Fruit fly (Drosophila melanogaster) whole organism, embryonic: ENCODE data around the gene Fdh.

Experiments used
- Antp ChIP-seq: fragments of 200-800 bp; sonication (Bioruptor generic); optimal IDR thresholded peaks from 3 replicates; lab custom pipeline; 2016; ENCODE audit warnings: missing biosample characterization, missing genetic modification characterization
- Bteb2 ChIP-seq: fragments of 200-800 bp; sonication (Bioruptor generic); optimal IDR thresholded peaks from 2 replicates; lab custom pipeline; 2016; ENCODE audit warnings: missing biosample characterization, missing genetic modification characterization
- CG11696 ChIP-seq: fragments of 200-800 bp; sonication (Bioruptor generic); IDR thresholded peaks from 2 replicates; pipeline ENCODE4 v1.3.6; 2022; ENCODE audit warnings: missing biosample characterization, missing genetic modification characterization
- CG13123 ChIP-seq: fragments of 200-800 bp; sonication (Bioruptor generic); optimal IDR thresholded peaks from 2 replicates; lab custom pipeline; 2016; ENCODE audit warnings: missing biosample characterization, missing genetic modification characterization
- CG14710 ChIP-seq: fragments of 200-800 bp; sonication (Bioruptor generic); optimal IDR thresholded peaks from 3 replicates; lab custom pipeline; 2019; ENCODE audit warnings: missing biosample characterization, mild to moderate bottlenecking, missing genetic modification characterization, moderate library complexity
- CG1529 ChIP-seq: fragments of 200-800 bp; sonication (Bioruptor generic); optimal IDR thresholded peaks from 3 replicates; lab custom pipeline; 2018; ENCODE audit warnings: missing biosample characterization, missing genetic modification characterization
- CG16863 ChIP-seq: fragments of 200-800 bp; sonication (Bioruptor generic); optimal IDR thresholded peaks from 3 replicates; lab custom pipeline; 2016; ENCODE audit warnings: missing biosample characterization, missing genetic modification characterization
- CG18599 ChIP-seq: fragments of 200-800 bp; sonication (Bioruptor generic); optimal IDR thresholded peaks from 3 replicates; lab custom pipeline; 2017; ENCODE audit warnings: missing biosample characterization, missing genetic modification characterization, mild to moderate bottlenecking, moderate library complexity, missing genetic modification reagents
- CG32772 ChIP-seq: fragments of 200-800 bp; sonication (Bioruptor generic); IDR thresholded peaks from 2 replicates; pipeline ENCODE4 v1.3.6; 2022; ENCODE audit warnings: missing biosample characterization, missing genetic modification characterization
- CG33213 ChIP-seq: fragments of 200-800 bp; sonication (Bioruptor generic); optimal IDR thresholded peaks from 3 replicates; lab custom pipeline; 2016; ENCODE audit warnings: missing biosample characterization, missing genetic modification characterization
- CG4820 ChIP-seq: fragments of 200-800 bp; sonication (Bioruptor generic); optimal IDR thresholded peaks from 3 replicates; lab custom pipeline; 2016; ENCODE audit warnings: missing biosample characterization, missing genetic modification characterization
- CG5180 ChIP-seq: fragments of 200-800 bp; sonication (Bioruptor generic); optimal IDR thresholded peaks from 3 replicates; lab custom pipeline; 2017; ENCODE audit warnings: missing biosample characterization, missing genetic modification characterization, mild to moderate bottlenecking, moderate library complexity, missing genetic modification reagents
- CG6254 ChIP-seq: fragments of 200-800 bp; sonication (Bioruptor generic); optimal IDR thresholded peaks from 3 replicates; lab custom pipeline; 2017; ENCODE audit warnings: mild to moderate bottlenecking, missing biosample characterization, missing genetic modification reagents, missing genetic modification characterization
- CG6683 ChIP-seq: fragments of 200-800 bp; sonication (Bioruptor generic); optimal IDR thresholded peaks from 2 replicates; lab custom pipeline; 2017; ENCODE audit warnings: missing biosample characterization, mild to moderate bottlenecking, missing genetic modification characterization, missing genetic modification reagents
- CG6689 ChIP-seq: fragments of 200-800 bp; sonication (Bioruptor generic); IDR thresholded peaks from 2 replicates; pipeline ENCODE4 v1.3.6; 2022; ENCODE audit warnings: missing biosample characterization, missing genetic modification characterization
- CG6813 ChIP-seq: fragments of 200-800 bp; sonication (Bioruptor generic); optimal IDR thresholded peaks from 2 replicates; lab custom pipeline; 2017; ENCODE audit warnings: missing biosample characterization, missing genetic modification characterization, mild to moderate bottlenecking, moderate library complexity, missing genetic modification reagents
- CG6854 ChIP-seq: fragments of 200-800 bp; sonication (Bioruptor generic); optimal IDR thresholded peaks from 3 replicates; lab custom pipeline; 2017; ENCODE audit warnings: missing biosample characterization, mild to moderate bottlenecking, missing genetic modification characterization
- CG7839 ChIP-seq: fragments of 200-800 bp; sonication (Bioruptor generic); optimal IDR thresholded peaks from 3 replicates; lab custom pipeline; 2018; ENCODE audit warnings: missing biosample characterization, mild to moderate bottlenecking, missing genetic modification characterization, moderate library complexity
- CG8765 ChIP-seq: fragments of 200-800 bp; sonication (Bioruptor generic); IDR thresholded peaks from 2 replicates; pipeline ENCODE4 v1.3.6; 2022; ENCODE audit warnings: missing biosample characterization, missing genetic modification characterization
- CG8944 ChIP-seq: fragments of 200-800 bp; sonication (Bioruptor generic); optimal IDR thresholded peaks from 3 replicates; lab custom pipeline; 2016; ENCODE audit warnings: missing biosample characterization, missing genetic modification characterization
- CG9727 ChIP-seq: fragments of 200-800 bp; sonication (Bioruptor generic); optimal IDR thresholded peaks from 3 replicates; lab custom pipeline; 2017; ENCODE audit warnings: missing biosample characterization, mild to moderate bottlenecking, missing genetic modification characterization
- CG9797 ChIP-seq: fragments of 200-800 bp; sonication (Bioruptor generic); optimal IDR thresholded peaks from 3 replicates; lab custom pipeline; 2018; ENCODE audit warnings: missing biosample characterization, mild to moderate bottlenecking, missing genetic modification characterization
- CkIIα-i1 ChIP-seq: fragments of 200-800 bp; sonication (Bioruptor generic); IDR thresholded peaks from 2 replicates; pipeline ENCODE4 v1.3.6; 2022; ENCODE audit warnings: missing biosample characterization, missing genetic modification characterization
- HmgD ChIP-seq: fragments of 200-800 bp; sonication (Bioruptor generic); optimal IDR thresholded peaks from 3 replicates; lab custom pipeline; 2016; ENCODE audit warnings: missing biosample characterization, missing genetic modification characterization
- Myb ChIP-seq: fragments of 200-800 bp; sonication (Bioruptor generic); optimal IDR thresholded peaks from 2 replicates; lab custom pipeline; 2016; ENCODE audit warnings: missing biosample characterization, missing genetic modification characterization
- NC2α ChIP-seq: fragments of 200-800 bp; sonication (Bioruptor generic); optimal IDR thresholded peaks from 2 replicates; lab custom pipeline; 2016; ENCODE audit warnings: missing biosample characterization, missing genetic modification characterization
- Neu2 ChIP-seq: fragments of 200-800 bp; sonication (Bioruptor generic); optimal IDR thresholded peaks from 3 replicates; lab custom pipeline; 2016; ENCODE audit warnings: missing biosample characterization, missing genetic modification characterization, borderline replicate concordance
- Nf-YB ChIP-seq: fragments of 200-800 bp; sonication (Bioruptor generic); optimal IDR thresholded peaks from 3 replicates; lab custom pipeline; 2019; ENCODE audit warnings: missing biosample characterization, mild to moderate bottlenecking, missing genetic modification characterization, moderate library complexity
- Optix ChIP-seq: fragments of 200-800 bp; sonication (Bioruptor generic); IDR thresholded peaks from 3 replicates; pipeline ENCODE4 v1.3.6; 2022; ENCODE audit warnings: missing biosample characterization, missing genetic modification characterization
- Side ChIP-seq: fragments of 200-800 bp; sonication (Bioruptor generic); optimal IDR thresholded peaks from 2 replicates; lab custom pipeline; 2016; ENCODE audit warnings: missing biosample characterization, missing genetic modification characterization
- Sry-δ ChIP-seq: fragments of 200-800 bp; sonication (Bioruptor generic); optimal IDR thresholded peaks from 2 replicates; lab custom pipeline; 2016; ENCODE audit warnings: missing biosample characterization, missing genetic modification characterization
- bigmax ChIP-seq: fragments of 200-800 bp; sonication (Bioruptor generic); optimal IDR thresholded peaks from 2 replicates; lab custom pipeline; 2018; ENCODE audit warnings: missing biosample characterization, mild to moderate bottlenecking, missing genetic modification characterization
- crol ChIP-seq: fragments of 200-800 bp; sonication (Bioruptor generic); IDR thresholded peaks from 2 replicates; pipeline ENCODE4 v1.3.6; 2022; ENCODE audit warnings: missing biosample characterization, missing genetic modification characterization
- da ChIP-seq: fragments of 200-800 bp; sonication (Bioruptor generic); optimal IDR thresholded peaks from 2 replicates; lab custom pipeline; 2016; ENCODE audit warnings: missing biosample characterization, missing genetic modification characterization
- dimm ChIP-seq: fragments of 200-800 bp; sonication (Bioruptor generic); IDR thresholded peaks from 2 replicates; pipeline ENCODE4 v1.3.6; 2022; ENCODE audit warnings: missing biosample characterization, missing genetic modification characterization
- ems ChIP-seq: fragments of 200-800 bp; sonication (Bioruptor generic); optimal IDR thresholded peaks from 3 replicates; lab custom pipeline; 2016; ENCODE audit warnings: missing biosample characterization, missing genetic modification characterization
- gcm ChIP-seq: fragments of 200-800 bp; sonication (Bioruptor generic); optimal IDR thresholded peaks from 2 replicates; lab custom pipeline; 2019; ENCODE audit warnings: missing biosample characterization, mild to moderate bottlenecking, missing genetic modification characterization, moderate library complexity
- gt ChIP-seq: fragments of 200-800 bp; sonication (Bioruptor generic); IDR thresholded peaks from 2 replicates; pipeline ENCODE4 v1.3.6; 2022; ENCODE audit warnings: missing biosample characterization, missing genetic modification characterization
- hkb ChIP-seq, 2 experiments: fragments of 200-800 bp in 1 of 2; fragments of >200 bp in 1 of 2; sonication (Bioruptor generic) in 1 of 2; IDR thresholded peaks in 1 of 2; optimal IDR thresholded peaks in 1 of 2; 2 replicates each; pipeline versions ENCODE4 v1.3.6 to Lab custom; 2017 to 2022; ENCODE audit warnings: missing biosample characterization in 1 of 2, missing genetic modification characterization in 1 of 2
- nom ChIP-seq: fragments of 200-800 bp; sonication (Bioruptor generic); optimal IDR thresholded peaks from 2 replicates; lab custom pipeline; 2017; ENCODE audit warnings: missing biosample characterization, missing genetic modification characterization, mild to moderate bottlenecking, moderate library complexity, missing genetic modification reagents
- odd ChIP-seq: fragments of 200-800 bp; sonication (Bioruptor generic); optimal IDR thresholded peaks from 2 replicates; lab custom pipeline; 2017; ENCODE audit warnings: missing biosample characterization, mild to moderate bottlenecking, missing genetic modification characterization
- org-1 ChIP-seq: fragments of 200-800 bp; sonication (Bioruptor generic); optimal IDR thresholded peaks from 2 replicates; lab custom pipeline; 2017; ENCODE audit warnings: missing biosample characterization, missing genetic modification characterization
- sisA ChIP-seq: fragments of 200-800 bp; sonication (Bioruptor generic); IDR thresholded peaks from 2 replicates; pipeline ENCODE4 v1.3.6; 2022; ENCODE audit warnings: missing biosample characterization, missing genetic modification characterization
- twi ChIP-seq: fragments of 200-800 bp; optimal IDR thresholded peaks from 2 replicates; lab custom pipeline; 2019; ENCODE audit warnings: missing biosample characterization, mild to moderate bottlenecking, missing genetic modification characterization, moderate library complexity
- usp ChIP-seq: fragments of >200 bp; optimal IDR thresholded peaks from 2 replicates; lab custom pipeline; 2017; ENCODE audit warnings: missing biosample characterization, missing genetic modification characterization
- vnd ChIP-seq: fragments of 200-800 bp; sonication (Bioruptor generic); IDR thresholded peaks from 3 replicates; pipeline ENCODE4 v1.3.6; 2022; ENCODE audit warnings: missing biosample characterization, missing genetic modification characterization; ENCODE audit not compliant: partially characterized antibody
- wdn ChIP-seq: fragments of 200-800 bp; sonication (Bioruptor generic); IDR thresholded peaks from 2 replicates; pipeline ENCODE4 v1.3.6; 2022; ENCODE audit warnings: missing biosample characterization, missing genetic modification characterization
- wor ChIP-seq: fragments of 200-800 bp; sonication (Bioruptor generic); IDR thresholded peaks from 2 replicates; pipeline ENCODE4 v1.3.6; 2022; ENCODE audit warnings: missing biosample characterization, missing genetic modification characterization
- yki ChIP-seq: fragments of >200 bp; optimal IDR thresholded peaks from 3 replicates; lab custom pipeline; 2018

The Fdh gene

DNA sequence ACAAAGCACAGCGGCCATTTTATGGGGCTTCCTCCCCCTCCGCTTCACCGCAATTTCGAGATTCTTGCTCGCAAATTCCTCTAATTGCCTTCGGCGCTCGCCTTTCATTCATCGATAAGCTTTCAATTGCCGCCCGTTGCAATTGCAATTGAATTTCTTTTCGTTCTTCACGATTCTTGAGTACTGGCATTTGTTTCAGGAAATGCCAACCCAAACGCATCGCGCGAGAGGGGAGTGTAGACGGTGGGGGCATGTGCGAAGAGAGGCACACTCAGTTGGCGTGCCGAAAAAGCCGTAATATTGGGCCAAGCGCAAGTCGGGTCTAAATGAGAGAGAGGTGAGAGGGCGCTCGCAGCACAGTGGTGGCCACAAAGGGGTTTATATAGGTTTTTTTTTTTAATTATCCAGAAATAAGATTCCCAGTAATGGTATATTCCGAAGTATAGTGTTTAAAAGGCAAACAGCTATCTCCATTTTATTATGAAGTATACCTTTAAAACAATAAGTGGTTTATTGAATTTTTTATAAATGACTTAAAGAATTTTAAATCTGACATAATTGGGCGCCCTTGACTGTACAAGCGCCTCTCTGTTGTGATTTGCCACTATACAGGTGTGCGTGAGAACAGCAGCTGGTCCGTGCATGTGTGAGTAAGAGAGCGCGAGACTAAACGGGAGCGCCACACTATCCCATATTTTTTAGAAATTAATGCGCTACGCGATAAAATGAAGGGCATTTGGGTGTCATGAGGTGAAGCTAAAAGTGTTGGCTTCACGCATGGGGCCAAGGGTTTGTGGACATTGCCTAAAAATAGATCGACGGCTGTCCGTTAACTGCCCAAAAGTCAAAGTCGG lies 14.5 kb upstream of the Fdh start (continued):
- TF ChIP-seq CG9797 (peak; percentile 27), hkb (optimal IDR thresholded peaks at IDR 0.05; lab: Kevin White, UChicago) (no peak), hkb (GFP tag; IDR thresholded peaks at IDR 0.05; lab: Robert Waterston, UW) (peak; percentile 91), Myb (GFP tag; lab: Kevin White, UChicago) (peak; percentile 58), org-1 (GFP tag; lab: Kevin White, UChicago) (peak; percentile 87), wdn (peak; percentile 91), CG32772 (GFP tag; lab: Robert Waterston, UW) (peak; percentile 85), CG6813 (GFP tag; lab: Kevin White, UChicago) (peak; percentile 91), CG7839 (tag; lab: Kevin White, UChicago) (peak; percentile 92), CkIIα-i1 (GFP tag; lab: Robert Waterston, UW) (no peak), CG14710 (tag; lab: Kevin White, UChicago) (peak; percentile 76), wor (peak; percentile 87), Side (peak; percentile 91), HmgD (no peak), usp (GFP tag; lab: Kevin White, UChicago) (no peak), sisA (GFP tag; lab: Robert Waterston, UW) (peak; percentile 76), nom (GFP tag; lab: Kevin White, UChicago) (peak; percentile 82), CG13123 (GFP tag; lab: Kevin White, UChicago) (peak; percentile 45), gcm (GFP tag; lab: Kevin White, UChicago) (peak; percentile 90), NC2α (GFP tag; lab: Kevin White, UChicago) (peak; percentile 66), CG8944 (peak; percentile 79), CG9727 (peak; percentile 89), CG1529 (GFP tag; lab: Kevin White, UChicago) (peak; percentile 79), CG6683 (peak; percentile 91), Antp (peak; percentile 74), CG11696 (peak; percentile 98), crol (GFP tag; lab: Robert Waterston, UW) (peak; percentile 92), dimm (GFP tag; lab: Robert Waterston, UW) (peak; percentile 50; the same call in 1 of the 2 replicates), CG4820 (GFP tag; lab: Kevin White, UChicago) (peak; percentile 79), CG5180 (GFP tag; lab: Kevin White, UChicago) (peak; percentile 70), Sry-δ (GFP tag; lab: Kevin White, UChicago) (peak; percentile 40), Neu2 (peak; percentile 12), da (peak; percentile 64), CG18599 (GFP tag; lab: Kevin White, UChicago) (peak; percentile 97), Bteb2 (GFP tag; lab: Kevin White, UChicago) (peak; percentile 88), Optix (peak; percentile 58; the same call in 1 of the 3 replicates), vnd (GFP tag; lab: Robert Waterston, UW) (no peak), odd (peak; percentile 94), CG33213 (GFP tag; lab: Kevin White, UChicago) (peak; percentile 56), CG16863 (GFP tag; lab: Kevin White, UChicago) (peak; percentile 80), twi (tag; lab: Kevin White, UChicago) (peak; percentile 56), CG8765 (peak; percentile 52; the same call in 1 of the 2 replicates), gt (GFP tag; lab: Robert Waterston, UW) (peak; percentile 56; the same call in 1 of the 2 replicates), yki (lab: Kevin White, UChicago) (peak; percentile 55), CG6854 (GFP tag; lab: Kevin White, UChicago) (peak; percentile 92), ems (peak; percentile 92), Nf-YB (GFP tag; lab: Kevin White, UChicago) (peak; percentile 85), CG6689 (GFP tag; lab: Robert Waterston, UW) (peak; percentile 87), bigmax (GFP tag; lab: Kevin White, UChicago) (no peak), CG6254 (GFP tag; lab: Kevin White, UChicago) (peak; percentile 74)
